Fruit fly (Drosophila melanogaster): Measurements from ENCODE around the gene CG5708.

DNA sequence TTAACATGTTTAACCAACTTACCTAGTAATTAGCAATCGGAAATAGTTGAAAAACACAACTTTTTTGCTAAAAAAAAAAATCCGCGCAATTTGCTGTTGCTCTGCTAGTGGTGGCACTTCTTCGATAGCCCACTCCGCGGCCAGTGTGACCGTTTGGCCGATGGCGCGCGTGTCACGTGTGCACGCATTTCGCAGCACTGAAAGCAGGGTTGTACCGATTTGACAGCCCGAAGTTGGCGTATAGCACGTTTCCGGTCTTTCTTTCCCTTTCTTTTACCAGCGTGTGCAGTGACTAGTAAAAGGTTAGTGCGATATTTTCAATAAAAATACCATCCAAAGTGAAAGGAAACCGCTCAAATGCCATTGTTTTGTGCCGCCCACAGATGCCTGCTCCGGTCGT is 25.8 kb downstream of the CG5708 start, which contains the start of the genes Ripalpha and RpL7:
- TF ChIP-seq cic (GFP tag; optimal IDR thresholded peaks at IDR 0.05) (peak; percentile 93), cnc (optimal IDR thresholded peaks at IDR 0.05) (no peak), CG12768 (GFP tag; optimal IDR thresholded peaks at IDR 0.05) (peak; percentile 96), Hr96 (GFP tag; optimal IDR thresholded peaks at IDR 0.05) (no peak), bab1 (GFP tag; optimal IDR thresholded peaks at IDR 0.05) (peak; percentile 94), CG7045 (GFP tag; optimal IDR thresholded peaks at IDR 0.05) (peak; percentile 97), CG7101 (tag; optimal IDR thresholded peaks at IDR 0.05) (peak; percentile 98), Clk (GFP tag; optimal IDR thresholded peaks at IDR 0.05) (peak; percentile 94), CG5204 (GFP tag; optimal IDR thresholded peaks at IDR 0.05) (no peak), CG1620 (GFP tag; optimal IDR thresholded peaks at IDR 0.05) (peak; percentile 99), CG11617 (GFP tag; optimal IDR thresholded peaks at IDR 0.05) (peak; percentile 98), tj (GFP tag; optimal IDR thresholded peaks at IDR 0.05) (peak; percentile 89)

Data from whole organism, adult.